Fruit fly (Drosophila melanogaster): Measurements from ENCODE around the gene CG14834.

The CG14834 gene

DNA sequence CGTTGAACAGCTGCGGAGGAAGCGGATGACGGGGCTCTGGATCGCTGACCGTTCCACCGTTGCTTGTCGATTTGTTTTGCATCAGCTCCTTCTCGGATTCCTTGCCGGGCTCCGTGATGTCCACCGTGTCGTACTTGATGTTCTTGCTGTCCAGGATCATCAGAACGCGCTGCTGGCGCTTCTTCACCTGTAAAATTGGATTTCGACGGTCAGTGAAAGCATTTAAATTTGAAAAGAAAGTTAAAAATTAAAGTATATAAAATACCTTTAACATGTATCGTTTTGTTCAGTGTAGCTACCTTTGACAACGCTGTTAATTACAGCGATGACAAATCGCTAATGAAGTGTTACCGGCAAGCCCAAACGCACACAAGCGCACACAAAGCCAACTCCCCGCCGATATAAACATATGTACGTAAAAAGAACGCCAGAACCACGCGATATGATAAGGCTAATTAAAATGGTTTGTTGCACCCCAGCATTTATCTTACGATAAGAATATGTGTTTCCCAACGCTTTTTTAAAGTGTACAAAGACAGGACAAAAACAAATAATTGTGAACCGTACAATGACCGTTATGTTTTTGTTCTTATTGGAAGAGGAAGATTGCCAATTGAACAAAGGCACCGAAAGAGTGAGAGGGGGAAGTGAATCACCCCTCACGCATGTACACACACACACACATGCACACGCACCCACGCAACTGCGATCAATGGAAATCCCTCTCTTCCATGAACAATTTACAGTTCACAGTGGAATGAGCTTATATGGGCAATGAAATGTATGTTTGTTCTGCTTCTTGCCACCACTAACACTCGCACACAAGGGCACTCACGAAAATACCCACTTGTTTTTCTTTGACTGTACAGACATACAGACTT, 21.1 kb upstream of the CG14834 start (continued):
- peak; percentile 1 for TF ChIP-seq MESR4 (GFP tag; optimal IDR thresholded peaks at IDR 0.05)
- TF ChIP-seq sr (GFP tag; IDR thresholded peaks at IDR 0.05): peak; percentile 94; the same call in 2 of the 3 replicates
- no peak for TF ChIP-seq lab (GFP tag; optimal IDR thresholded peaks at IDR 0.05)
- no peak for TF ChIP-seq CG15696 (tag; optimal IDR thresholded peaks at IDR 0.05)

DNA sequence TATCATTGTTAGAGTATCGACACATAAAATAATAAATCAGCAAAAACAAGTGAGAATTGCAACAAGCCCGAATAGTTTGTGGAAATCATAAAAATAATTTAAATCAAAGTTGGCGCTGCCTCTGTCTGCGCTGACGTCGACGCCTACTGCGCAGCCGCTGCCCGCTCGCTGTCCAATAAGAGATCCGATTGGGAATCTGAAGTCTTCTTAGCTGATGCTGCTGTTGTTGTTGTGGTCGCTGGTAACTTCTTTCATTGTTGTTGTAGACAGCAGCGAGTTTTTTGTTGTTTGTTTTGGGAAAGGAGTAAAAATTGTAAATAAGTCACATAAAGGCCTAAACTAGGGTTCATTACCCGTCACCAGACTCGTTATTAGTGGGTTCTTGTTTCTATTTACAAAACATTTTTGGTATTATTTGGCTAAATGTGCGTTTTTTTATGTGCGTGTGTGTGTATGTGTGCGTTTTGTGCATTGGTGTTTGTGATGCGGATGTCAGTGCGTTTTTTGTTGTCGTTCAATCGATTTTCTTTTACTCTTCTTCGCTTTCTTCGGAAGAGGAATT, 17.9 kb upstream of the CG14834 start:
- TF ChIP-seq Bteb2 (GFP tag; optimal IDR thresholded peaks at IDR 0.05): no peak
- no peak for TF ChIP-seq CG9437 (GFP tag; optimal IDR thresholded peaks at IDR 0.05)
- no peak for TF ChIP-seq Fer2 (tag; optimal IDR thresholded peaks at IDR 0.05)
- TF ChIP-seq pan (optimal IDR thresholded peaks at IDR 0.05): no peak
- TF ChIP-seq pan (GFP tag; optimal IDR thresholded peaks at IDR 0.05 in 1 of 2, IDR thresholded peaks at IDR 0.05 in 1 of 2): no peak
- no peak for TF ChIP-seq CG7839 (tag; optimal IDR thresholded peaks at IDR 0.05)
- TF ChIP-seq Sry-β (GFP tag; optimal IDR thresholded peaks at IDR 0.05): no peak
- TF ChIP-seq CG10366 (GFP tag; IDR thresholded peaks at IDR 0.05): no peak
- no peak for TF ChIP-seq zf30C (GFP tag; optimal IDR thresholded peaks at IDR 0.05)
- TF ChIP-seq CG8290 (GFP tag; optimal IDR thresholded peaks at IDR 0.05): no peak
- no peak for TF ChIP-seq CG8290 (tag; optimal IDR thresholded peaks at IDR 0.05)
- no peak for TF ChIP-seq Blimp-1 (GFP tag; optimal IDR thresholded peaks at IDR 0.05)
- TF ChIP-seq Adf1 (GFP tag; IDR thresholded peaks at IDR 0.05): peak; percentile 85
- TF ChIP-seq CG32532 (GFP tag; IDR thresholded peaks at IDR 0.05): no peak
- no peak for TF ChIP-seq CG1024 (GFP tag; IDR thresholded peaks at IDR 0.05)
- no peak for TF ChIP-seq nmo (GFP tag; optimal IDR thresholded peaks at IDR 0.05)
- no peak for TF ChIP-seq gsb-n (tag; optimal IDR thresholded peaks at IDR 0.05)
- TF ChIP-seq Hmx (GFP tag; optimal IDR thresholded peaks at IDR 0.05): no peak
- TF ChIP-seq sug (tag; optimal IDR thresholded peaks at IDR 0.05): no peak
- no peak for TF ChIP-seq CG32772 (GFP tag; IDR thresholded peaks at IDR 0.05)
- TF ChIP-seq NFAT (GFP tag; IDR thresholded peaks at IDR 0.05): no peak
- no peak for TF ChIP-seq tna (GFP tag; IDR thresholded peaks at IDR 0.05; ENCODE audit: partially characterized antibody)
- TF ChIP-seq Nf-YB (GFP tag; optimal IDR thresholded peaks at IDR 0.05): peak; percentile 43
- no peak for TF ChIP-seq CG11456 (GFP tag; IDR thresholded peaks at IDR 0.05)
- TF ChIP-seq trem (tag; optimal IDR thresholded peaks at IDR 0.05): no peak
- TF ChIP-seq CG7372 (GFP tag; IDR thresholded peaks at IDR 0.05): no peak
- TF ChIP-seq pros (GFP tag; optimal IDR thresholded peaks at IDR 0.05): peak; percentile 35
- TF ChIP-seq CG10979 (tag; optimal IDR thresholded peaks at IDR 0.05): no peak
- no peak for TF ChIP-seq D19B (GFP tag; optimal IDR thresholded peaks at IDR 0.05)
- TF ChIP-seq CG12391 (tag; optimal IDR thresholded peaks at IDR 0.05): no peak
- TF ChIP-seq CG6254 (GFP tag; optimal IDR thresholded peaks at IDR 0.05): no peak
- no peak for TF ChIP-seq shn (GFP tag; optimal IDR thresholded peaks at IDR 0.05)
- TF ChIP-seq slbo (GFP tag; IDR thresholded peaks at IDR 0.05): no peak
- peak; percentile 69 for TF ChIP-seq cg (GFP tag; optimal IDR thresholded peaks at IDR 0.05)
- no peak for TF ChIP-seq Oaz (GFP tag; IDR thresholded peaks at IDR 0.05)
- TF ChIP-seq CG2120 (GFP tag; optimal IDR thresholded peaks at IDR 0.05): no peak
- TF ChIP-seq CG10267 (tag; optimal IDR thresholded peaks at IDR 0.05): no peak
- no peak for TF ChIP-seq Dbx (GFP tag; IDR thresholded peaks at IDR 0.05)
- no peak for TF ChIP-seq CG18619 (GFP tag; optimal IDR thresholded peaks at IDR 0.05)
- TF ChIP-seq CG8924 (tag; optimal IDR thresholded peaks at IDR 0.05): peak; percentile 14
- no peak for TF ChIP-seq pum (GFP tag; optimal IDR thresholded peaks at IDR 0.05)
- no peak for TF ChIP-seq CoRest (tag; optimal IDR thresholded peaks at IDR 0.05)
- no peak for TF ChIP-seq sr (GFP tag; IDR thresholded peaks at IDR 0.05)
- no peak for TF ChIP-seq Abd-B (GFP tag; optimal IDR thresholded peaks at IDR 0.05)
